Fruit fly (Drosophila melanogaster): Measurements from ENCODE around the gene Ccdc85.

Ccdc85 gene

dm6 chr2L:2966917-2967316 lies 32.2 kb upstream of the Ccdc85 start (continued):
- TF ChIP-seq CG2199 (GFP tag; IDR thresholded peaks at IDR 0.05) (0 out of 3 replicates have a peak, but pooled peaks have one; percentile 8), CG13775 (GFP tag; optimal IDR thresholded peaks at IDR 0.05) (peak; percentile 15), CG8281 (tag; optimal IDR thresholded peaks at IDR 0.05) (no peak), CG8388 (GFP tag; optimal IDR thresholded peaks at IDR 0.05) (peak; percentile 1), tx (GFP tag; optimal IDR thresholded peaks at IDR 0.05) (no peak), CG9797 (GFP tag; optimal IDR thresholded peaks at IDR 0.05) (peak; percentile 17), CG1603 (tag; optimal IDR thresholded peaks at IDR 0.05) (peak; percentile 53), CG33557 (GFP tag; optimal IDR thresholded peaks at IDR 0.05) (peak; percentile 74), CG6254 (GFP tag; optimal IDR thresholded peaks at IDR 0.05) (peak; percentile 4), TFAM (GFP tag; optimal IDR thresholded peaks at IDR 0.05) (no peak), CG12236 (GFP tag; optimal IDR thresholded peaks at IDR 0.05) (no peak), zfh1 (GFP tag; IDR thresholded peaks at IDR 0.05) (0 out of 3 replicates have a peak, but pooled peaks have one; percentile 46), Camta (GFP tag; optimal IDR thresholded peaks at IDR 0.05) (peak; percentile 2), CG17385 (GFP tag; optimal IDR thresholded peaks at IDR 0.05) (peak; percentile 9), prd (optimal IDR thresholded peaks at IDR 0.05) (no peak), prd (GFP tag; IDR thresholded peaks at IDR 0.05) (no peak), CG3407 (GFP tag; optimal IDR thresholded peaks at IDR 0.05) (peak; percentile 4), CG10979 (tag; optimal IDR thresholded peaks at IDR 0.05) (peak; percentile 46), fd102C (GFP tag; optimal IDR thresholded peaks at IDR 0.05) (peak; percentile 83), HLHmδ (GFP tag; optimal IDR thresholded peaks at IDR 0.05) (peak; percentile 74), stwl (tag; optimal IDR thresholded peaks at IDR 0.05) (peak; percentile 85), CG5180 (GFP tag; optimal IDR thresholded peaks at IDR 0.05) (no peak), p53 (GFP tag; optimal IDR thresholded peaks at IDR 0.05) (peak; percentile 6), CG15479 (GFP tag; optimal IDR thresholded peaks at IDR 0.05) (peak; percentile 73), odd (GFP tag; optimal IDR thresholded peaks at IDR 0.05) (no peak), NFAT (GFP tag; IDR thresholded peaks at IDR 0.05) (0 out of 2 replicates have a peak, but pooled peaks have one; percentile 25), CG12769 (tag; optimal IDR thresholded peaks at IDR 0.05) (no peak), phol (tag; optimal IDR thresholded peaks at IDR 0.05) (peak; percentile 53), twi (tag; optimal IDR thresholded peaks at IDR 0.05) (peak; percentile 13), CG9727 (GFP tag; optimal IDR thresholded peaks at IDR 0.05) (peak; percentile 49), CG9817 (tag; optimal IDR thresholded peaks at IDR 0.05) (no peak), CG5245 (GFP tag; optimal IDR thresholded peaks at IDR 0.05) (peak; percentile 2), Rx (GFP tag; IDR thresholded peaks at IDR 0.05) (0 out of 2 replicates have a peak, but pooled peaks have one; percentile 3), otp (GFP tag; IDR thresholded peaks at IDR 0.05) (no peak), CG2116 (GFP tag; optimal IDR thresholded peaks at IDR 0.05) (peak; percentile 86), Ssrp (tag; optimal IDR thresholded peaks at IDR 0.05) (no peak), sim (GFP tag; IDR thresholded peaks at IDR 0.05) (peak; percentile 38; the same call in 1 of the 2 replicates), Doc3 (GFP tag; IDR thresholded peaks at IDR 0.05; ENCODE audit: partially characterized antibody) (0 out of 3 replicates have a peak, but pooled peaks have one; percentile 14), CG30431 (GFP tag; optimal IDR thresholded peaks at IDR 0.05) (peak; percentile 2), sqz (GFP tag; optimal IDR thresholded peaks at IDR 0.05) (no peak), Ets97D (GFP tag; optimal IDR thresholded peaks at IDR 0.05) (peak; percentile 91), bigmax (GFP tag; optimal IDR thresholded peaks at IDR 0.05) (no peak), CG3847 (GFP tag; IDR thresholded peaks at IDR 0.05) (peak; percentile 30; the same call in 1 of the 2 replicates), CG2202 (tag; optimal IDR thresholded peaks at IDR 0.05) (peak; percentile 17), sens (GFP tag) (peak; percentile 58), D (optimal IDR thresholded peaks at IDR 0.05) (no peak), D (GFP tag; optimal IDR thresholded peaks at IDR 0.05) (no peak), ci (GFP tag; IDR thresholded peaks at IDR 0.05) (peak; percentile 64; the same call in 2 of the 3 replicates), CG13287 (GFP tag; IDR thresholded peaks at IDR 0.05; ENCODE audit: partially characterized antibody) (no peak), CG9876 (GFP tag; optimal IDR thresholded peaks at IDR 0.05) (peak; percentile 9), Mes4 (GFP tag; optimal IDR thresholded peaks at IDR 0.05) (peak; percentile 25)

All from whole organism, embryonic.